Fruit fly (Drosophila melanogaster) whole organism, embryonic: Measurements from ENCODE around the gene CG6607.

Experiments
- Adf1 ChIP-seq: fragments of 200-800 bp; sonication (Bioruptor generic); IDR thresholded peaks from 2 replicates; pipeline ENCODE4 v1.3.6; 2022; ENCODE audit warnings: missing biosample characterization, missing genetic modification characterization
- BtbVII ChIP-seq: fragments of 200-800 bp; sonication (Bioruptor generic); optimal IDR thresholded peaks from 3 replicates; lab custom pipeline; 2017; ENCODE audit warnings: missing biosample characterization, mild to moderate bottlenecking, missing genetic modification characterization
- Bteb2 ChIP-seq: fragments of 200-800 bp; sonication (Bioruptor generic); optimal IDR thresholded peaks from 2 replicates; lab custom pipeline; 2016; ENCODE audit warnings: missing biosample characterization, missing genetic modification characterization
- C15 ChIP-seq: fragments of 200-800 bp; sonication (Bioruptor generic); IDR thresholded peaks from 3 replicates; pipeline ENCODE4 v1.3.6; 2022; ENCODE audit warnings: missing biosample characterization, missing genetic modification characterization
- CG10147 ChIP-seq: fragments of 200-800 bp; sonication (Bioruptor generic); optimal IDR thresholded peaks from 2 replicates; lab custom pipeline; 2019; ENCODE audit warnings: missing biosample characterization, mild to moderate bottlenecking, missing genetic modification characterization, moderate library complexity
- CG10274 ChIP-seq: fragments of 200-800 bp; sonication (Bioruptor generic); optimal IDR thresholded peaks from 3 replicates; lab custom pipeline; 2017; ENCODE audit warnings: missing biosample characterization, mild to moderate bottlenecking, missing genetic modification characterization
- CG10565 ChIP-seq: fragments of 200-800 bp; sonication (Bioruptor generic); optimal IDR thresholded peaks from 3 replicates; lab custom pipeline; 2016; ENCODE audit warnings: missing biosample characterization, mild to moderate bottlenecking, missing genetic modification characterization
- CG11085 ChIP-seq: fragments of 200-800 bp; sonication (Bioruptor generic); IDR thresholded peaks from 2 replicates; pipeline ENCODE4 v1.3.6; 2022; ENCODE audit warnings: missing biosample characterization, missing genetic modification characterization
- CG11398 ChIP-seq: fragments of 200-800 bp; sonication (Bioruptor generic); optimal IDR thresholded peaks from 2 replicates; lab custom pipeline; 2016; ENCODE audit warnings: missing biosample characterization, missing genetic modification characterization
- CG14710 ChIP-seq: fragments of 200-800 bp; sonication (Bioruptor generic); optimal IDR thresholded peaks from 3 replicates; lab custom pipeline; 2019; ENCODE audit warnings: missing biosample characterization, mild to moderate bottlenecking, missing genetic modification characterization, moderate library complexity
- CG14965 ChIP-seq: fragments of 200-800 bp; sonication (Bioruptor generic); optimal IDR thresholded peaks from 2 replicates; lab custom pipeline; 2016; ENCODE audit warnings: missing biosample characterization, missing genetic modification characterization, borderline replicate concordance
- CG1602 ChIP-seq: fragments of 200-800 bp; sonication (Bioruptor generic); optimal IDR thresholded peaks from 3 replicates; lab custom pipeline; 2016; ENCODE audit warnings: missing biosample characterization, missing genetic modification characterization
- CG17612 ChIP-seq: fragments of 200-800 bp; sonication (Bioruptor generic); IDR thresholded peaks from 2 replicates; pipeline ENCODE4 v1.3.6; 2022; ENCODE audit warnings: missing biosample characterization, missing genetic modification characterization
- CG18764 ChIP-seq: fragments of 200-800 bp; sonication (Bioruptor generic); optimal IDR thresholded peaks from 3 replicates; lab custom pipeline; 2016; ENCODE audit warnings: missing biosample characterization, missing genetic modification characterization
- CG2116 ChIP-seq: fragments of 200-800 bp; sonication (Bioruptor generic); optimal IDR thresholded peaks from 3 replicates; lab custom pipeline; 2018; ENCODE audit warnings: missing biosample characterization, mild to moderate bottlenecking, missing genetic modification characterization
- CG3281 ChIP-seq: fragments of 200-800 bp; sonication (Bioruptor generic); optimal IDR thresholded peaks from 3 replicates; lab custom pipeline; 2017; ENCODE audit warnings: missing biosample characterization, mild to moderate bottlenecking, missing genetic modification characterization
- CG3726 ChIP-seq: fragments of 200-800 bp; sonication (Bioruptor generic); IDR thresholded peaks from 3 replicates; pipeline ENCODE4, ENCODE4 v1.3.6; 2022; ENCODE audit warnings: missing biosample characterization, missing genetic modification characterization
- CG4730 ChIP-seq: fragments of 200-800 bp; sonication (Bioruptor generic); IDR thresholded peaks from 2 replicates; pipeline ENCODE4 v1.3.6; 2022; ENCODE audit warnings: missing biosample characterization, missing genetic modification characterization
- CG7556 ChIP-seq: fragments of 200-800 bp; sonication (Bioruptor generic); optimal IDR thresholded peaks from 2 replicates; lab custom pipeline; 2017; ENCODE audit warnings: missing biosample characterization, mild to moderate bottlenecking, missing genetic modification characterization
- CTCF ChIP-seq: fragments of 200-800 bp; sonication (Bioruptor generic); optimal IDR thresholded peaks from 2 replicates; lab custom pipeline; 2017; ENCODE audit warnings: missing biosample characterization, mild to moderate bottlenecking, missing genetic modification characterization, moderate library complexity
- Dbx ChIP-seq: fragments of 200-800 bp; sonication (Bioruptor generic); IDR thresholded peaks from 3 replicates; pipeline ENCODE4 v1.3.6; 2022; ENCODE audit warnings: missing biosample characterization, missing genetic modification characterization
- E2f2 ChIP-seq: fragments of 200-800 bp; sonication (Bioruptor generic); IDR thresholded peaks from 2 replicates; pipeline ENCODE4 v1.3.6; 2022; ENCODE audit warnings: missing biosample characterization, missing genetic modification characterization
- Gug ChIP-seq: fragments of 200-800 bp; sonication (Bioruptor generic); IDR thresholded peaks from 4 replicates; pipeline ENCODE4 v1.3.6; 2022; ENCODE audit warnings: missing biosample characterization, missing genetic modification characterization
- HLHmδ ChIP-seq: fragments of 200-800 bp; sonication (Bioruptor generic); optimal IDR thresholded peaks from 2 replicates; lab custom pipeline; 2018; ENCODE audit warnings: missing biosample characterization, mild to moderate bottlenecking, missing genetic modification characterization, moderate library complexity
- Lim3 ChIP-seq: fragments of 200-800 bp; sonication (Bioruptor generic); IDR thresholded peaks from 2 replicates; pipeline ENCODE4 v1.3.6; 2022; ENCODE audit warnings: missing biosample characterization, missing genetic modification characterization
- Max ChIP-seq: fragments of 200-800 bp; sonication (Bioruptor generic); optimal IDR thresholded peaks from 2 replicates; lab custom pipeline; 2016; ENCODE audit warnings: missing biosample characterization, mild to moderate bottlenecking, missing genetic modification characterization
- NC2α ChIP-seq: fragments of 200-800 bp; sonication (Bioruptor generic); optimal IDR thresholded peaks from 2 replicates; lab custom pipeline; 2016; ENCODE audit warnings: missing biosample characterization, missing genetic modification characterization
- NC2β ChIP-seq: fragments of 200-800 bp; sonication (Bioruptor generic); optimal IDR thresholded peaks from 2 replicates; lab custom pipeline; 2016; ENCODE audit warnings: missing biosample characterization, missing genetic modification characterization
- Neu2 ChIP-seq: fragments of 200-800 bp; sonication (Bioruptor generic); optimal IDR thresholded peaks from 3 replicates; lab custom pipeline; 2016; ENCODE audit warnings: missing biosample characterization, missing genetic modification characterization, borderline replicate concordance
- Nf-YA ChIP-seq: fragments of 200-800 bp; sonication (Bioruptor generic); IDR thresholded peaks from 2 replicates; pipeline ENCODE4 v1.3.6; 2022; ENCODE audit warnings: missing biosample characterization, missing genetic modification characterization
- Rfx ChIP-seq: fragments of 200-800 bp; sonication (Bioruptor generic); IDR thresholded peaks from 2 replicates; pipeline ENCODE4 v1.3.6; 2022; ENCODE audit warnings: missing biosample characterization, missing genetic modification characterization
- Ssrp ChIP-seq: fragments of 200-800 bp; sonication (Bioruptor generic); optimal IDR thresholded peaks from 2 replicates; lab custom pipeline; 2018; ENCODE audit warnings: missing biosample characterization, mild to moderate bottlenecking, missing genetic modification characterization, moderate library complexity
- Stat92E ChIP-seq, 3 experiments: fragments of >200 bp in 2 of 3; fragments of 200-800 bp in 1 of 3; sonication (Bioruptor generic) in 1 of 3; optimal IDR thresholded peaks; 2 replicates each; lab custom pipeline; 2017 to 2019; ENCODE audit warnings: missing biosample characterization in 3 of 3, missing genetic modification characterization in 3 of 3, mild to moderate bottlenecking in 1 of 3, moderate library complexity in 1 of 3
- TFAM ChIP-seq: fragments of 200-800 bp; sonication (Bioruptor generic); optimal IDR thresholded peaks from 2 replicates; lab custom pipeline; 2017; ENCODE audit warnings: missing biosample characterization, missing genetic modification characterization, inconsistent platforms
- Tbp ChIP-seq: fragments of >200 bp; optimal IDR thresholded peaks from 2 replicates; lab custom pipeline; 2018; ENCODE audit warnings: missing biosample characterization, missing genetic modification characterization
- YL-1 ChIP-seq: fragments of 200-800 bp; sonication (Bioruptor generic); optimal IDR thresholded peaks from 3 replicates; lab custom pipeline; 2017; ENCODE audit warnings: missing biosample characterization, mild to moderate bottlenecking, missing genetic modification characterization
- br ChIP-seq: fragments of >200 bp; optimal IDR thresholded peaks from 2 replicates; lab custom pipeline; 2017
- crc ChIP-seq: fragments of 200-800 bp; sonication (Bioruptor generic); optimal IDR thresholded peaks from 2 replicates; lab custom pipeline; 2016; ENCODE audit warnings: missing biosample characterization, missing genetic modification characterization
- ftz-f1 ChIP-seq: fragments of 200-800 bp; sonication (Bioruptor generic); optimal IDR thresholded peaks from 2 replicates; lab custom pipeline; 2016; ENCODE audit warnings: missing biosample characterization, missing genetic modification characterization
- gro ChIP-seq: fragments of 200-800 bp; sonication (Bioruptor generic); optimal IDR thresholded peaks from 2 replicates; lab custom pipeline; 2016; ENCODE audit warnings: missing biosample characterization, missing genetic modification characterization
- nmo ChIP-seq: fragments of 200-800 bp; sonication (Bioruptor generic); optimal IDR thresholded peaks from 2 replicates; lab custom pipeline; 2018; ENCODE audit warnings: missing biosample characterization, mild to moderate bottlenecking, missing genetic modification characterization, moderate library complexity
- oc ChIP-seq: fragments of 200-800 bp; sonication (Bioruptor generic); optimal IDR thresholded peaks from 2 replicates; lab custom pipeline; 2018; ENCODE audit warnings: missing biosample characterization, mild to moderate bottlenecking, missing genetic modification characterization, moderate library complexity
- p53 ChIP-seq: fragments of 200-800 bp; sonication (Bioruptor generic); optimal IDR thresholded peaks from 2 replicates; lab custom pipeline; 2016; ENCODE audit warnings: missing biosample characterization, missing genetic modification characterization
- pita ChIP-seq: fragments of 200-800 bp; sonication (Bioruptor generic); optimal IDR thresholded peaks from 2 replicates; lab custom pipeline; 2017; ENCODE audit warnings: missing biosample characterization, mild to moderate bottlenecking, missing genetic modification characterization
- ranshi ChIP-seq: fragments of 200-800 bp; sonication (Bioruptor generic); IDR thresholded peaks from 2 replicates; pipeline ENCODE4 v1.3.6; 2022; ENCODE audit warnings: missing biosample characterization, missing genetic modification characterization
- shn ChIP-seq: fragments of 200-800 bp; sonication (Bioruptor generic); optimal IDR thresholded peaks from 3 replicates; lab custom pipeline; 2016; ENCODE audit warnings: missing biosample characterization, missing genetic modification characterization
- slbo ChIP-seq: fragments of 200-800 bp; sonication (Bioruptor generic); IDR thresholded peaks from 2 replicates; pipeline ENCODE4 v1.3.6; 2022; ENCODE audit warnings: missing biosample characterization, missing genetic modification characterization
- sob ChIP-seq: fragments of 200-800 bp; sonication (Bioruptor generic); IDR thresholded peaks from 2 replicates; pipeline ENCODE4 v1.3.6; 2022; ENCODE audit warnings: missing biosample characterization, missing genetic modification characterization
- tap ChIP-seq: fragments of 200-800 bp; optimal IDR thresholded peaks from 3 replicates; lab custom pipeline; 2019; ENCODE audit warnings: missing biosample characterization, mild to moderate bottlenecking, missing genetic modification characterization, moderate library complexity
- unpg ChIP-seq: fragments of 200-800 bp; sonication (Bioruptor generic); optimal IDR thresholded peaks from 3 replicates; lab custom pipeline; 2018; ENCODE audit warnings: missing biosample characterization, mild to moderate bottlenecking, missing genetic modification characterization, moderate library complexity
- usp ChIP-seq: fragments of >200 bp; optimal IDR thresholded peaks from 2 replicates; lab custom pipeline; 2017; ENCODE audit warnings: missing biosample characterization, missing genetic modification characterization

Gene CG6607

DNA sequence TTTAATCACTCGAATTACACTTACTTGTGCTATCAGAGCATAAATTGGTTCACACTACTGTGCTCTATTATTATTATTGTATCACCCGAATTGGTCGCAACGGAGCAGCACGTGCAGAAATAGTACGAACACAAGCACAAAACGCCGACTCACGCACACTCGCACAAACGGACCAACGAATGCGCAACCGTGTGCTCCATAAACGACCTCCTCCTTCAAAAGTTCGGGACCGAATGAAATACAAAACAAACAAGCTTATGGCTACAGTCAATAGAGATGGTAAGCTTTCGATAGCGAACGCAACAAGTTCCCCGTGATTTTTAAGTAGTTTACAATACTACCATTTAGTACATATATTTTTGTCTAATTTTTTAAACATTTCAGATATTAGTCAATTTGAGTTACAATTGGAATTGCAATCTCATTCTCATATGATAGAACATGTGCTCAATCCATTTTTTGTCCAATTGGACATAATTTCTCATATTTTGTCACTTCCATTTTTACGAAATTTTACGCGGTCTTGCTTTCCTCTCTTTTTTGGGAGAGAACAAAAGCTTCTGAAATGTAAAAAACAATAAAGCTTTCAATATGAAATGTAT is 15.9 kb downstream of the CG6607 start, which contains the start of gene Cftr (continued):
- TF ChIP-seq NC2β (GFP tag; lab: Kevin White, UChicago) (peak; percentile 41), unpg (peak; percentile 35), usp (GFP tag; lab: Kevin White, UChicago) (no peak), slbo (GFP tag; lab: Robert Waterston, UW) (peak; percentile 73), CG17612 (GFP tag; lab: Robert Waterston, UW) (no peak; the same call in 1 of the 2 replicates), CG11085 (peak; percentile 33; the same call in 1 of the 2 replicates), sob (GFP tag; lab: Robert Waterston, UW) (peak; percentile 81), Dbx (GFP tag; lab: Robert Waterston, UW) (peak; percentile 85; the same call in 2 of the 3 replicates), HLHmδ (peak; percentile 9), BtbVII (GFP tag; lab: Kevin White, UChicago) (peak; percentile 6)

- TF ChIP-seq oc (tag; lab: Kevin White, UChicago): no peak
- peak; percentile 12 for TF ChIP-seq tap (tag; lab: Kevin White, UChicago)
- peak; percentile 48; the same call in 1 of the 2 replicates for TF ChIP-seq ranshi (GFP tag; lab: Robert Waterston, UW)
- no peak for TF ChIP-seq pita (GFP tag; lab: Kevin White, UChicago)
- TF ChIP-seq br (lab: Kevin White, UChicago): no peak
- no peak for TF ChIP-seq CG11398
- peak; percentile 76 for TF ChIP-seq Rfx (GFP tag; lab: Robert Waterston, UW)
- no peak for TF ChIP-seq p53 (GFP tag; lab: Kevin White, UChicago)
- TF ChIP-seq CG18764 (GFP tag; lab: Kevin White, UChicago): no peak
- no peak for TF ChIP-seq CG4730
- TF ChIP-seq CG7556 (GFP tag; lab: Kevin White, UChicago): peak; percentile 30
- TF ChIP-seq CG14965: no peak
- peak; percentile 37; the same call in 1 of the 3 replicates for TF ChIP-seq Dbx (GFP tag; lab: Robert Waterston, UW)
- TF ChIP-seq ftz-f1 (GFP tag; lab: Kevin White, UChicago): peak; percentile 42
- TF ChIP-seq Stat92E (GFP tag; optimal IDR thresholded peaks at IDR 0.05; lab: Kevin White, UChicago): no peak
- TF ChIP-seq Nf-YA (GFP tag; lab: Robert Waterston, UW): no peak
- no peak for TF ChIP-seq YL-1 (GFP tag; lab: Kevin White, UChicago)
- TF ChIP-seq Ssrp (tag; lab: Kevin White, UChicago): no peak
- TF ChIP-seq nmo (GFP tag; lab: Kevin White, UChicago): no peak
- TF ChIP-seq CG14710 (tag; lab: Kevin White, UChicago): no peak
- TF ChIP-seq Tbp (GFP tag; lab: Kevin White, UChicago): no peak
- no peak for TF ChIP-seq E2f2 (GFP tag; lab: Robert Waterston, UW)
- TF ChIP-seq Neu2: no peak
- no peak for TF ChIP-seq crc (GFP tag; lab: Kevin White, UChicago)
- no peak for TF ChIP-seq CG10565 (GFP tag; lab: Kevin White, UChicago)
- no peak for TF ChIP-seq Bteb2 (GFP tag; lab: Kevin White, UChicago)
- no peak for TF ChIP-seq NC2α (GFP tag; lab: Kevin White, UChicago)
- no peak for TF ChIP-seq CG1602 (GFP tag; lab: Kevin White, UChicago)
- TF ChIP-seq CG3726: no peak
- TF ChIP-seq C15 (GFP tag; lab: Robert Waterston, UW): no peak
- TF ChIP-seq CG3281 (GFP tag; lab: Kevin White, UChicago): peak; percentile 54
- TF ChIP-seq shn (GFP tag; lab: Kevin White, UChicago): no peak
- no peak for TF ChIP-seq TFAM (GFP tag; lab: Kevin White, UChicago)
- peak; percentile 66; the same call in 2 of the 4 replicates for TF ChIP-seq Gug (GFP tag; lab: Robert Waterston, UW)
- no peak for TF ChIP-seq CTCF (GFP tag; lab: Kevin White, UChicago)
- no peak for TF ChIP-seq Max
- TF ChIP-seq Adf1: no peak; the same call in 1 of the 2 replicates
- no peak for TF ChIP-seq Lim3 (GFP tag; lab: Robert Waterston, UW)
- no peak for TF ChIP-seq CG10274 (GFP tag; lab: Kevin White, UChicago)
- TF ChIP-seq CG2116 (GFP tag; lab: Kevin White, UChicago): no peak
- no peak for TF ChIP-seq CG10147 (GFP tag; lab: Kevin White, UChicago)
- no peak for TF ChIP-seq gro (GFP tag; lab: Kevin White, UChicago)
These were observed 16.5 kb downstream of the CG6607 start, which contains the start of gene Esyt2 for dm6 chr3R:24544388-24544787. Gene Esyt2, plus strand, starts transcription at chr3R:24544719.
